Fruit fly (Drosophila melanogaster): ENCODE results near the gene Nup35.

DNA sequence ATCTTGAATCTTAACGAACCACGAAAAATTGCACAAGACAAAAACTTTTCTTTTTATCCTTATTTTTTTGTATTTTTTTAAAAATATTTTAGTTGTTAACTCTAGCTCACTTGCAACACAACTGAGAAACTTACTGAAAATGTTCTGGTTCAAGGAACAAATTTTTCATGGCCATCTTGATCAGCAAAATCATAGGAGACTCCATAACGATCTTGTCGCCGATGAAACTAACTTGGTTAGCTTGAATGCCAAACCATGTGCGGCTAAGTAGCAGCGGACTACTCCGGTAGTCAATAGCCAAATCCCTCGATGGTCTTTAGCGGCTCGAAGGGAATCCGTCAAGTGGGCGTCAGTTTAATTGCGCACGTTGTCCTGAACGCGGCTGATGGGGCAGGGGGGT lies 30.5 kb upstream of the Nup35 start, which contains the start of gene CG15040:
- no peak for TF ChIP-seq sv (GFP tag; optimal IDR thresholded peaks at IDR 0.05)
- no peak for TF ChIP-seq Hr83 (GFP tag; optimal IDR thresholded peaks at IDR 0.05; ENCODE audit: poor library complexity, severe bottlenecking)
- no peak for TF ChIP-seq dsf (GFP tag; optimal IDR thresholded peaks at IDR 0.05; ENCODE audit: borderline replicate concordance)
- TF ChIP-seq CrebA (GFP tag; optimal IDR thresholded peaks at IDR 0.05; ENCODE audit: borderline replicate concordance) = no peak
- TF ChIP-seq h (GFP tag; optimal IDR thresholded peaks at IDR 0.05) = no peak
- no peak for TF ChIP-seq CG9705 (GFP tag; optimal IDR thresholded peaks at IDR 0.05)
- no peak for TF ChIP-seq Hr78 (GFP tag; optimal IDR thresholded peaks at IDR 0.05)
- TF ChIP-seq ey (GFP tag; optimal IDR thresholded peaks at IDR 0.05) = no peak
- TF ChIP-seq usp (GFP tag; optimal IDR thresholded peaks at IDR 0.05) = no peak
- TF ChIP-seq Sp1 (GFP tag; optimal IDR thresholded peaks at IDR 0.05) = no peak
- TF ChIP-seq brk (GFP tag; optimal IDR thresholded peaks at IDR 0.05) = no peak
- TF ChIP-seq fru (GFP tag; optimal IDR thresholded peaks at IDR 0.05) = no peak

All from whole organism, wandering third instar larva.